Worm (Caenorhabditis elegans) whole organism, L4 larva: ENCODE data around the gene srw-76.

ENCODE experiments used
- D1046.2 ChIP-seq: fragments of 200-800 bp; sonication (Bioruptor generic); IDR thresholded peaks from 2 replicates; pipeline ENCODE4 v1.3.6; 2022; ENCODE audit warnings: missing genetic modification characterization, missing compliant biosample characterization
- F44E2.7 ChIP-seq: fragments of 200-800 bp; sonication (Bioruptor generic); IDR thresholded peaks from 2 replicates; pipeline ENCODE4 v2.1.2; 2022; ENCODE audit warnings: missing genetic modification characterization, missing compliant biosample characterization
- Y5F2A.4 ChIP-seq: fragments of 200-800 bp; sonication (Bioruptor generic); optimal IDR thresholded peaks from 2 replicates; lab custom pipeline; 2018; ENCODE audit warnings: mild to moderate bottlenecking, missing genetic modification characterization, missing compliant biosample characterization
- attf-4 ChIP-seq: sonication (generic microtip); optimal IDR thresholded peaks from 3 replicates; lab custom pipeline; 2017; ENCODE audit warnings: missing biosample characterization, missing genetic modification characterization
- ceh-20 ChIP-seq: fragments of 200-800 bp; sonication (Bioruptor generic); IDR thresholded peaks from 2 replicates; pipeline ENCODE4 v1.3.6; 2022; ENCODE audit warnings: missing genetic modification reagents, missing genetic modification characterization, missing compliant biosample characterization
- ceh-28 ChIP-seq: fragments of 150-350 bp; optimal IDR thresholded peaks from 2 replicates; lab custom pipeline; 2014; ENCODE audit warnings: missing biosample characterization, missing genetic modification reagents, missing genetic modification characterization
- ceh-44 ChIP-seq: fragments of 200-800 bp; sonication (Bioruptor generic); IDR thresholded peaks from 2 replicates; pipeline ENCODE4 v1.3.6; 2022; ENCODE audit warnings: missing genetic modification reagents, missing genetic modification characterization, missing compliant biosample characterization
- ceh-82 ChIP-seq: sonication (generic microtip); optimal IDR thresholded peaks from 2 replicates; lab custom pipeline; 2017; ENCODE audit warnings: missing biosample characterization, missing genetic modification characterization
- ctbp-1 ChIP-seq: fragments of 200-800 bp; sonication (Bioruptor generic); IDR thresholded peaks from 2 replicates; pipeline ENCODE4 v1.3.6; 2022; ENCODE audit warnings: missing genetic modification reagents, missing genetic modification characterization, missing compliant biosample characterization
- daf-12 ChIP-seq: fragments of 150-350 bp; optimal IDR thresholded peaks from 2 replicates; lab custom pipeline; 2014; ENCODE audit warnings: missing biosample characterization, missing genetic modification reagents, missing genetic modification characterization
- daf-16 ChIP-seq, 3 experiments: sonication (generic microtip); optimal IDR thresholded peaks; 2 replicates each; lab custom pipeline; 2016 to 2017; ENCODE audit warnings: missing genetic modification characterization in 3 of 3, missing genetic modification reagents in 3 of 3, mild to moderate bottlenecking in 2 of 3, missing compliant biosample characterization in 2 of 3, missing biosample characterization in 1 of 3, moderate library complexity in 1 of 3
- daf-8 ChIP-seq: fragments of 200-800 bp; sonication (Bioruptor generic); IDR thresholded peaks from 2 replicates; pipeline ENCODE4 v1.3.6; 2022; ENCODE audit warnings: missing genetic modification characterization, missing compliant biosample characterization
- dmd-6 ChIP-seq: fragments of 200-800 bp; sonication (Bioruptor generic); IDR thresholded peaks from 2 replicates; pipeline ENCODE4 v1.3.6; 2022; ENCODE audit warnings: missing genetic modification reagents, missing genetic modification characterization, missing compliant biosample characterization
- dve-1 ChIP-seq: sonication (generic microtip); optimal IDR thresholded peaks from 2 replicates; lab custom pipeline; 2017; ENCODE audit warnings: antibody characterized with exemption, mild to moderate bottlenecking, missing genetic modification characterization, missing compliant biosample characterization; ENCODE audit not compliant: insufficient read depth
- egl-27 ChIP-seq: sonication (generic microtip); optimal IDR thresholded peaks from 3 replicates; lab custom pipeline; 2017; ENCODE audit warnings: missing biosample characterization, missing genetic modification reagents, missing genetic modification characterization
- egl-43 ChIP-seq: fragments of 200-800 bp; sonication (Bioruptor generic); IDR thresholded peaks from 2 replicates; pipeline ENCODE4 v1.3.6; 2022; ENCODE audit warnings: missing genetic modification reagents, missing genetic modification characterization, missing compliant biosample characterization
- fos-1 ChIP-seq: fragments of 150-350 bp; optimal IDR thresholded peaks from 2 replicates; lab custom pipeline; 2014; ENCODE audit warnings: missing biosample characterization, missing genetic modification characterization
- hlh-11 ChIP-seq: fragments of 200-800 bp; sonication (Bioruptor generic); optimal IDR thresholded peaks from 2 replicates; lab custom pipeline; 2018; ENCODE audit warnings: mild to moderate bottlenecking, missing genetic modification characterization, missing compliant biosample characterization
- lim-7 ChIP-seq: fragments of 200-800 bp; sonication (Bioruptor generic); IDR thresholded peaks from 2 replicates; pipeline ENCODE4 v1.3.6; 2022; ENCODE audit warnings: missing genetic modification characterization, missing compliant biosample characterization
- mxl-2 ChIP-seq: fragments of 200-800 bp; sonication (Bioruptor generic); conservative IDR thresholded peaks from 2 replicates; pipeline ENCODE4 v1.3.6; 2022; ENCODE audit warnings: missing genetic modification reagents, missing genetic modification characterization, missing compliant biosample characterization
- nhr-237 ChIP-seq: sonication (generic microtip); optimal IDR thresholded peaks from 2 replicates; lab custom pipeline; 2017; ENCODE audit warnings: missing biosample characterization, missing genetic modification characterization
- nhr-28 ChIP-seq: fragments of 150-350 bp; optimal IDR thresholded peaks from 2 replicates; lab custom pipeline; 2014; ENCODE audit warnings: missing biosample characterization, missing genetic modification characterization
- nhr-41 ChIP-seq: fragments of 200-800 bp; sonication (Bioruptor generic); IDR thresholded peaks from 2 replicates; pipeline ENCODE4 v1.3.6; 2022; ENCODE audit warnings: missing genetic modification reagents, missing genetic modification characterization, missing compliant biosample characterization
- nhr-42 ChIP-seq: fragments of 200-800 bp; sonication (Bioruptor generic); IDR thresholded peaks from 2 replicates; pipeline ENCODE4 v1.3.6; 2022; ENCODE audit warnings: missing genetic modification characterization, missing compliant biosample characterization
- nhr-77 ChIP-seq: fragments of 150-350 bp; optimal IDR thresholded peaks from 2 replicates; lab custom pipeline; 2014; ENCODE audit warnings: missing biosample characterization, missing genetic modification characterization
- php-3 ChIP-seq: fragments of 200-800 bp; sonication (Bioruptor generic); IDR thresholded peaks from 2 replicates; pipeline ENCODE4 v1.3.6; 2022; ENCODE audit warnings: missing genetic modification reagents, missing genetic modification characterization, missing compliant biosample characterization
- pqm-1 ChIP-seq: sonication (generic microtip); optimal IDR thresholded peaks from 2 replicates; lab custom pipeline; 2017; ENCODE audit warnings: missing biosample characterization, missing genetic modification characterization
- spr-1 ChIP-seq: sonication (generic microtip); optimal IDR thresholded peaks from 2 replicates; lab custom pipeline; 2016; ENCODE audit warnings: mild to moderate bottlenecking, missing genetic modification characterization, missing compliant biosample characterization
- tra-1 ChIP-seq: fragments of 200-800 bp; sonication (Bioruptor generic); IDR thresholded peaks from 2 replicates; pipeline ENCODE4 v1.3.6; 2022; ENCODE audit warnings: missing genetic modification reagents, missing genetic modification characterization, missing compliant biosample characterization
- vab-7 ChIP-seq: fragments of 200-800 bp; sonication (Bioruptor generic); IDR thresholded peaks from 2 replicates; pipeline ENCODE4 v1.3.6; 2022; ENCODE audit warnings: missing genetic modification reagents, missing genetic modification characterization, missing compliant biosample characterization
- zag-1 ChIP-seq: fragments of 150-350 bp; optimal IDR thresholded peaks from 2 replicates; lab custom pipeline; 2014; ENCODE audit warnings: missing biosample characterization, missing genetic modification characterization
- zfp-2 ChIP-seq: sonication (generic microtip); optimal IDR thresholded peaks from 2 replicates; lab custom pipeline; 2016; ENCODE audit warnings: mild to moderate bottlenecking, missing genetic modification characterization, missing compliant biosample characterization
- zip-2 ChIP-seq: fragments of 150-350 bp; optimal IDR thresholded peaks from 2 replicates; lab custom pipeline; 2014; ENCODE audit warnings: missing biosample characterization, missing genetic modification characterization
- ztf-11 ChIP-seq: fragments of 150-350 bp; optimal IDR thresholded peaks from 2 replicates; lab custom pipeline; 2014; ENCODE audit warnings: missing biosample characterization, missing genetic modification characterization
- ztf-7 ChIP-seq: fragments of 150-350 bp; optimal IDR thresholded peaks from 2 replicates; lab custom pipeline; 2014; ENCODE audit warnings: missing biosample characterization, missing genetic modification characterization

srw-76 gene

DNA sequence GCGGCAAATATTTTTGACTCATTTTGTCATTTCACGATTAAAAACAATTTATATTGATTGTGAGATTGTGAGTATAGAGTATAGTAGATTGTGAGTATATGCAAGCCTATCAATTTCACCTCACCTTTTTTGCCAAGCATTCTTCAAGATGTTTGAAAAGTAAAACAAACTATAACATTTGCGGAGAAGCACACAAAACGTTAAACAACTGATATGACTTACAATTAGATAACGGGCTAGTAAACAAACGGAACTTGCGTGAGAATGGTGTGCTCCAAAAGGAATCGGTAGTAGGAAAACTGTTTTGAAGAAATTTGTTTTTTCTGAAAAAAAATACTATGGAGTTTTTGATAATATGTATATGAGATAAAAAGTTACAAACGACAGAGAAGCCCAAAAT is 28.0 kb downstream of the srw-76 start:
- TF ChIP-seq fos-1 (tag; lab: Kevin White, UChicago): no peak
- no peak for TF ChIP-seq F44E2.7 (GFP tag; lab: Robert Waterston, UW)
- no peak for TF ChIP-seq nhr-237 (tag; lab: Kevin White, UChicago)
- peak; percentile 28 for TF ChIP-seq dve-1 (tag; lab: Kevin White, UChicago)
- TF ChIP-seq daf-16 (GFP tag; optimal IDR thresholded peaks at IDR 0.05; lab: Kevin White, UChicago): no peak
- peak; percentile 93 for TF ChIP-seq daf-16 (tag; optimal IDR thresholded peaks at IDR 0.05; lab: Kevin White, UChicago)
- peak; percentile 54 for TF ChIP-seq nhr-77
- no peak for TF ChIP-seq D1046.2 (GFP tag; lab: Robert Waterston, UW)
- no peak for TF ChIP-seq Y5F2A.4
- no peak for TF ChIP-seq daf-8 (GFP tag; lab: Robert Waterston, UW)
- peak; percentile 21 for TF ChIP-seq hlh-11 (tag; lab: Kevin White, UChicago)
- no peak for TF ChIP-seq ztf-11 (tag; lab: Kevin White, UChicago)
- no peak for TF ChIP-seq mxl-2 (GFP tag; lab: Robert Waterston, UW)
- TF ChIP-seq nhr-28 (tag; lab: Kevin White, UChicago): peak; percentile 82
- no peak for TF ChIP-seq egl-43 (GFP tag; lab: Robert Waterston, UW)
- no peak for TF ChIP-seq ceh-82 (tag; lab: Kevin White, UChicago)
- TF ChIP-seq egl-27 (tag; lab: Kevin White, UChicago): no peak
- TF ChIP-seq ceh-20 (GFP tag; lab: Robert Waterston, UW): no peak
- 0 out of 2 replicates have a peak, but pooled peaks have one; percentile 9 for TF ChIP-seq php-3 (GFP tag; lab: Robert Waterston, UW)
- TF ChIP-seq zip-2 (tag; lab: Kevin White, UChicago): no peak
- no peak for TF ChIP-seq ceh-28 (tag; lab: Kevin White, UChicago)
- TF ChIP-seq ceh-44 (GFP tag; lab: Robert Waterston, UW): no peak
- no peak for TF ChIP-seq nhr-41 (GFP tag; lab: Robert Waterston, UW)
- TF ChIP-seq daf-12 (tag; lab: Kevin White, UChicago): no peak
- peak; percentile 82 for TF ChIP-seq pqm-1
- no peak for TF ChIP-seq spr-1
- TF ChIP-seq attf-4: no peak
- no peak for TF ChIP-seq zfp-2
- no peak for TF ChIP-seq lim-7 (GFP tag; lab: Robert Waterston, UW)
- TF ChIP-seq vab-7 (GFP tag; lab: Robert Waterston, UW): no peak
- TF ChIP-seq ctbp-1 (GFP tag; lab: Robert Waterston, UW): no peak

- TF ChIP-seq dve-1 (tag; lab: Kevin White, UChicago): peak; percentile 8
- no peak for TF ChIP-seq zag-1 (tag; lab: Kevin White, UChicago)
- TF ChIP-seq nhr-28 (tag; lab: Kevin White, UChicago): peak; percentile 65
- TF ChIP-seq ztf-7 (tag; lab: Kevin White, UChicago): no peak
- TF ChIP-seq daf-16 (GFP tag; optimal IDR thresholded peaks at IDR 0.05; lab: Kevin White, UChicago): no peak
- TF ChIP-seq daf-16 (tag; optimal IDR thresholded peaks at IDR 0.05; lab: Kevin White, UChicago): peak; percentile 12
Measured at ce11 chrV:16608478-16608877, 29.6 kb downstream of the srw-76 start.

DNA sequence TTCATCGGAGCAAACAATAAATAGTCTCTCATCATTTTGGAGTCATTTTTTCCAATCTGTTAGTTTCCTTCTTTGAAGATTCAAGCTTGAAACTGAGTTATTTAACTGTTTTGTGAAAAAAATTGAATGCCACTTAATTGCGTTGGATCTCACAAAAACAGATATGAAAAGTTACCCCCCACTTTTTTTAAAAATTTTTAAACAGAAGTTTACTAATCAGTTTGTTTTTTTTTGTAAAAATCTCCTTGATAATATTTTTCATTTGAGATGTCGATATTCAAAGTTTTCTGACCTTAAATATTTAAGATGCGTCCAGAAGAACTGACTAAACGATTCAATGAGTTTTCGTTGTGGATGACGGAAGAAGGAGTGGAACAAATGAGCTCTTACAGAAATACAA is 31.8 kb downstream of the srw-76 start, which contains the start of gene Y32B12C.1:
Gene Y32B12C.1 (plus strand): TSS at position 301 of the 400 bp plus-strand sequence.
- no peak for TF ChIP-seq daf-16 (GFP tag; optimal IDR thresholded peaks at IDR 0.05; lab: Kevin White, UChicago)
- peak; percentile 4 for TF ChIP-seq daf-16 (tag; optimal IDR thresholded peaks at IDR 0.05; lab: Kevin White, UChicago)
- TF ChIP-seq attf-4: no peak
- TF ChIP-seq, all 104 proteins: peak for 1

DNA sequence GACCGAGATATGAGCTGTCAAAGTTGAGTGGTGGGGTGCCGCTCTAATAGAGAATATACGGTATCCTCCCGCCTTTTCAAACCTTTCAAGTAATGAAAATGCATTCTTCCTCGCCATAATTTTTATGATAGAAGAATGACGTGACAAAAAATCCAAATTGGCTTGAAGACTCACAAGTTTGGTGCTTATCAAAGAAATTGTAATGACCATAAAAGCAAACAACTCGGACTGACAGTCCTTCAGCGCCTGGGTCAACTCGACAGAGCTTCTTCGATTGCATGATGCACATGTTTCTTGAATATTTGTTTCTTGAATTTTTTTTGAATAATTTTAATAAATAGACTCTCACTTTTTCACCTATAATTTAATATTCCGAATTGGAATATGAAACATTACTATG is 32.6 kb downstream of the srw-76 start:
- no peak for TF ChIP-seq tra-1
- TF ChIP-seq daf-16 (GFP tag; optimal IDR thresholded peaks at IDR 0.05; lab: Kevin White, UChicago): no peak
- peak; percentile 43 for TF ChIP-seq daf-16 (tag; optimal IDR thresholded peaks at IDR 0.05; lab: Kevin White, UChicago)
- no peak for TF ChIP-seq nhr-42 (GFP tag; lab: Robert Waterston, UW)
- peak; percentile 44 for TF ChIP-seq hlh-11 (tag; lab: Kevin White, UChicago)
- TF ChIP-seq php-3 (GFP tag; lab: Robert Waterston, UW): peak; percentile 67
- TF ChIP-seq dmd-6 (GFP tag; lab: Robert Waterston, UW): peak; percentile 66
- TF ChIP-seq dve-1 (tag; lab: Kevin White, UChicago): peak; percentile 33
- peak; percentile 51 for TF ChIP-seq pqm-1
- TF ChIP-seq, all 104 proteins: peak for 6
